Worm (Caenorhabditis elegans) whole organism, L4/young adult: ENCODE results near the gene srxa-9.

ENCODE experiments used
- dao-5 ChIP-seq: sonication (generic microtip); optimal IDR thresholded peaks from 2 replicates; lab custom pipeline; 2016; ENCODE audit warnings: missing genotype, missing genetic modification characterization, moderate library complexity, missing compliant biosample characterization
- him-1 ChIP-seq: sonication (generic microtip); optimal IDR thresholded peaks from 2 replicates; lab custom pipeline; 2016; ENCODE audit warnings: missing genotype, missing genetic modification reagents, missing genetic modification characterization, missing compliant biosample characterization

- no peak for TF ChIP-seq dao-5 (tag; lab: Kevin White, UChicago)
- no peak for TF ChIP-seq him-1 (tag; lab: Kevin White, UChicago)
Observed at ce11 chrX:15713189-15713588, 33.6 kb upstream of the srxa-9 start.
